Worm (Caenorhabditis elegans) whole organism, mixed stage, embryonic: ENCODE results near the gene nhr-226.

Experiments used
- nhr-237 ChIP-seq: fragments of 150-350 bp; optimal IDR thresholded peaks from 2 replicates; lab custom pipeline; 2014; ENCODE audit warnings: missing biosample characterization, missing genetic modification characterization
- unc-39 ChIP-seq: fragments of 150-350 bp; optimal IDR thresholded peaks from 2 replicates; lab custom pipeline; 2014; ENCODE audit warnings: missing biosample characterization, missing genetic modification characterization
- unc-62 ChIP-seq: fragments of 150-350 bp; optimal IDR thresholded peaks from 2 replicates; lab custom pipeline; 2014; ENCODE audit warnings: missing biosample characterization, missing genetic modification reagents, missing genetic modification characterization

- TF ChIP-seq unc-39 (no peak), nhr-237 (tag; lab: Kevin White, UChicago) (no peak), unc-62 (no peak)
These were observed 29.6 kb downstream of the nhr-226 start for ce11 chrV:2324260-2324659.
